Worm (Caenorhabditis elegans): ENCODE measurements around the gene F59B10.2.
A peak's percentile ranks its signal among the peaks of the same experiment; 100 is the strongest.

F59B10.2 gene

ce11 chrII:10544374-10544908 lies 34.8 kb upstream of the F59B10.2 start:
- TF ChIP-seq zip-8 (tag; optimal IDR thresholded peaks at IDR 0.05) (no peak), ceh-43 (GFP tag; optimal IDR thresholded peaks at IDR 0.05) (no peak), unc-120 (tag; optimal IDR thresholded peaks at IDR 0.05; ENCODE audit: poor library complexity, severe bottlenecking) (no peak), nhr-12 (tag; optimal IDR thresholded peaks at IDR 0.05) (no peak), bed-3 (GFP tag; optimal IDR thresholded peaks at IDR 0.05) (no peak), nhr-28 (tag; optimal IDR thresholded peaks at IDR 0.05) (no peak), sem-2 (GFP tag; optimal IDR thresholded peaks at IDR 0.05) (no peak), ham-2 (GFP tag; optimal IDR thresholded peaks at IDR 0.05) (no peak), flh-1 (GFP tag; optimal IDR thresholded peaks at IDR 0.05) (no peak), lin-13 (tag; optimal IDR thresholded peaks at IDR 0.05) (no peak), drap-1 (GFP tag; optimal IDR thresholded peaks at IDR 0.05) (no peak), M03D4.4 (tag; optimal IDR thresholded peaks at IDR 0.05) (no peak), hlh-1 (tag; optimal IDR thresholded peaks at IDR 0.05) (no peak), ces-1 (GFP tag; optimal IDR thresholded peaks at IDR 0.05) (no peak), snpc-4 (tag; optimal IDR thresholded peaks at IDR 0.05) (no peak), blmp-1 (tag; optimal IDR thresholded peaks at IDR 0.05) (no peak), tbx-8 (GFP tag; optimal IDR thresholded peaks at IDR 0.05) (no peak)

ce11 chrII:10543457-10544137 lies 34.0 kb upstream of the F59B10.2 start:
- TF ChIP-seq nhr-76 (tag; optimal IDR thresholded peaks at IDR 0.05), result no peak
- TF ChIP-seq snpc-4 (tag; optimal IDR thresholded peaks at IDR 0.05), result no peak
- no peak for TF ChIP-seq ces-1 (GFP tag; optimal IDR thresholded peaks at IDR 0.05)
- no peak for TF ChIP-seq nhr-237 (tag; optimal IDR thresholded peaks at IDR 0.05)
- TF ChIP-seq tbx-8 (GFP tag; optimal IDR thresholded peaks at IDR 0.05), result no peak
- no peak for TF ChIP-seq M03D4.4 (tag; optimal IDR thresholded peaks at IDR 0.05)
- no peak for TF ChIP-seq nhr-2 (tag; optimal IDR thresholded peaks at IDR 0.05)
- no peak for TF ChIP-seq sem-2 (GFP tag; optimal IDR thresholded peaks at IDR 0.05)
- TF ChIP-seq ceh-43 (GFP tag; optimal IDR thresholded peaks at IDR 0.05), result no peak
- TF ChIP-seq unc-39 (tag; optimal IDR thresholded peaks at IDR 0.05), result no peak
- TF ChIP-seq mep-1 (tag; optimal IDR thresholded peaks at IDR 0.05), result no peak
- TF ChIP-seq ceh-39 (tag; optimal IDR thresholded peaks at IDR 0.05), result no peak
- TF ChIP-seq lin-32 (GFP tag; optimal IDR thresholded peaks at IDR 0.05), result no peak
- no peak for TF ChIP-seq zip-8 (tag; optimal IDR thresholded peaks at IDR 0.05)
- TF ChIP-seq ham-2 (GFP tag; optimal IDR thresholded peaks at IDR 0.05), result no peak
- no peak for TF ChIP-seq mab-5 (tag; optimal IDR thresholded peaks at IDR 0.05)

ce11 chrII:10542654-10543456 lies 33.2 kb upstream of the F59B10.2 start:
- TF ChIP-seq bed-3 (GFP tag; optimal IDR thresholded peaks at IDR 0.05) (no peak), cnd-1 (tag; optimal IDR thresholded peaks at IDR 0.05) (peak; percentile 29), sptf-1 (tag; optimal IDR thresholded peaks at IDR 0.05) (no peak), mls-2 (tag; optimal IDR thresholded peaks at IDR 0.05) (no peak), nhr-2 (tag; optimal IDR thresholded peaks at IDR 0.05) (no peak), nhr-237 (tag; optimal IDR thresholded peaks at IDR 0.05) (no peak), lin-32 (GFP tag; optimal IDR thresholded peaks at IDR 0.05) (no peak), unc-62 (GFP tag; optimal IDR thresholded peaks at IDR 0.05) (no peak)

- TF ChIP-seq ces-1 (GFP tag; optimal IDR thresholded peaks at IDR 0.05), result peak; percentile 46
- TF ChIP-seq lsy-2 (tag; optimal IDR thresholded peaks at IDR 0.05), result peak; percentile 55
- peak; percentile 27 for TF ChIP-seq bed-3 (GFP tag; optimal IDR thresholded peaks at IDR 0.05)
- peak; percentile 16 for TF ChIP-seq ztf-11 (tag; optimal IDR thresholded peaks at IDR 0.05)
- peak; percentile 21 for TF ChIP-seq mep-1 (tag; optimal IDR thresholded peaks at IDR 0.05)
- TF ChIP-seq sem-2 (GFP tag; optimal IDR thresholded peaks at IDR 0.05), result peak; percentile 14
- TF ChIP-seq nhr-237 (tag; optimal IDR thresholded peaks at IDR 0.05), result peak; percentile 52
- TF ChIP-seq sptf-1 (tag; optimal IDR thresholded peaks at IDR 0.05), result peak; percentile 77
- no peak for TF ChIP-seq nhr-2 (tag; optimal IDR thresholded peaks at IDR 0.05)
- TF ChIP-seq unc-120 (tag; optimal IDR thresholded peaks at IDR 0.05; ENCODE audit: poor library complexity, severe bottlenecking), result no peak
- no peak for TF ChIP-seq flh-1 (GFP tag; optimal IDR thresholded peaks at IDR 0.05)
- peak; percentile 57 for TF ChIP-seq ceh-39 (tag; optimal IDR thresholded peaks at IDR 0.05)
- peak; percentile 41 for TF ChIP-seq unc-62 (GFP tag; optimal IDR thresholded peaks at IDR 0.05)
- TF ChIP-seq M03D4.4 (tag; optimal IDR thresholded peaks at IDR 0.05), result peak; percentile 45
- TF ChIP-seq ceh-83 (GFP tag; optimal IDR thresholded peaks at IDR 0.05), result peak; percentile 43
- no peak for TF ChIP-seq ceh-43 (GFP tag; optimal IDR thresholded peaks at IDR 0.05)
- TF ChIP-seq pha-4 (tag; optimal IDR thresholded peaks at IDR 0.05), result peak; percentile 5
Observed at ce11 chrII:10541923-10542486, 32.4 kb upstream of the F59B10.2 start, which contains the start of gene pro-1. Gene pro-1, minus strand, starts transcription at chrII:10541996.

Data from whole organism, mixed stage, embryonic.